Fruit fly (Drosophila melanogaster) whole organism, prepupa: Measurements from ENCODE around the gene CheB38c.

Experiments used
- CG11762 ChIP-seq: fragments of 200-800 bp; sonication (Bioruptor generic); optimal IDR thresholded peaks from 3 replicates; lab custom pipeline; 2016; ENCODE audit warnings: missing biosample characterization, missing genetic modification characterization; ENCODE audit not compliant: insufficient read depth
- CG11902 ChIP-seq: fragments of 200-800 bp; sonication (Bioruptor generic); optimal IDR thresholded peaks from 3 replicates; lab custom pipeline; 2016; ENCODE audit warnings: missing biosample characterization, missing genetic modification characterization
- CG15336 ChIP-seq: fragments of 200-800 bp; sonication (Bioruptor generic); IDR thresholded peaks from 2 replicates; pipeline ENCODE4 v1.3.6; 2022; ENCODE audit warnings: missing biosample characterization, missing genetic modification characterization
- CG1621 ChIP-seq: fragments of 200-800 bp; sonication (Bioruptor generic); optimal IDR thresholded peaks from 3 replicates; lab custom pipeline; 2018; ENCODE audit warnings: missing biosample characterization, mild to moderate bottlenecking, missing genetic modification characterization
- CG31627 ChIP-seq: fragments of 200-800 bp; sonication (Bioruptor generic); optimal IDR thresholded peaks from 3 replicates; lab custom pipeline; 2016; ENCODE audit warnings: missing biosample characterization, missing genetic modification characterization
- CG32006 ChIP-seq: fragments of 200-800 bp; sonication (Bioruptor generic); optimal IDR thresholded peaks from 3 replicates; lab custom pipeline; 2017; ENCODE audit warnings: missing biosample characterization, mild to moderate bottlenecking, missing genetic modification characterization
- CG3919 ChIP-seq: fragments of 200-800 bp; sonication (Bioruptor generic); optimal IDR thresholded peaks from 3 replicates; lab custom pipeline; 2016; ENCODE audit warnings: missing biosample characterization, missing genetic modification characterization
- CG4318 ChIP-seq: fragments of 200-800 bp; sonication (Bioruptor generic); optimal IDR thresholded peaks from 3 replicates; lab custom pipeline; 2017; ENCODE audit warnings: missing biosample characterization, mild to moderate bottlenecking, missing genetic modification characterization
- CG6163 ChIP-seq: fragments of 200-800 bp; sonication (Bioruptor generic); IDR thresholded peaks from 3 replicates; pipeline ENCODE4 v1.3.6; 2022; ENCODE audit warnings: missing biosample characterization, missing genetic modification characterization
- CG6276 ChIP-seq: fragments of 200-800 bp; sonication (Bioruptor generic); optimal IDR thresholded peaks from 2 replicates; lab custom pipeline; 2017; ENCODE audit warnings: missing biosample characterization, mild to moderate bottlenecking, missing genetic modification characterization
- CG6792 ChIP-seq: fragments of 200-800 bp; sonication (Bioruptor generic); optimal IDR thresholded peaks from 3 replicates; lab custom pipeline; 2016; ENCODE audit warnings: missing biosample characterization, missing genetic modification characterization
- CG6854 ChIP-seq: fragments of 200-800 bp; sonication (Bioruptor generic); optimal IDR thresholded peaks from 2 replicates; lab custom pipeline; 2017; ENCODE audit warnings: missing biosample characterization, mild to moderate bottlenecking, missing genetic modification characterization
- CG8119 ChIP-seq: fragments of 200-800 bp; sonication (Bioruptor generic); IDR thresholded peaks from 3 replicates; pipeline ENCODE4 v1.3.6; 2022; ENCODE audit warnings: missing biosample characterization, missing genetic modification characterization
- CG8319 ChIP-seq: fragments of 200-800 bp; sonication (Bioruptor generic); optimal IDR thresholded peaks from 3 replicates; lab custom pipeline; 2016; ENCODE audit warnings: missing biosample characterization, missing genetic modification characterization
- CG8632 ChIP-seq: fragments of 200-800 bp; sonication (Bioruptor generic); optimal IDR thresholded peaks from 3 replicates; lab custom pipeline; 2016; ENCODE audit warnings: missing biosample characterization, missing genetic modification characterization
- Eip75B ChIP-seq: fragments of 200-800 bp; sonication (Bioruptor generic); optimal IDR thresholded peaks from 3 replicates; lab custom pipeline; 2016; ENCODE audit warnings: missing biosample characterization, missing genetic modification characterization
- Eip78C ChIP-seq: fragments of 200-800 bp; sonication (Bioruptor generic); peaks from one replicate; lab custom pipeline; 2016; ENCODE audit warnings: missing biosample characterization, missing genetic modification characterization
- Ets21C ChIP-seq: fragments of 200-800 bp; sonication (Bioruptor generic); optimal IDR thresholded peaks from 3 replicates; lab custom pipeline; 2016; ENCODE audit warnings: missing biosample characterization, missing genetic modification characterization
- Gug ChIP-seq: fragments of 200-800 bp; sonication (Bioruptor generic); IDR thresholded peaks from 2 replicates; pipeline ENCODE4 v1.3.6; 2022; ENCODE audit warnings: missing biosample characterization, missing genetic modification characterization
- Hr38 ChIP-seq: sonication (Bioruptor generic); optimal IDR thresholded peaks from 2 replicates; lab custom pipeline; 2016; ENCODE audit warnings: missing biosample characterization, missing genetic modification characterization
- Hr4 ChIP-seq: fragments of 200-800 bp; sonication (Bioruptor generic); optimal IDR thresholded peaks from 3 replicates; lab custom pipeline; 2016; ENCODE audit warnings: missing biosample characterization, missing genetic modification characterization
- Lpt ChIP-seq: fragments of 200-800 bp; sonication (Bioruptor generic); optimal IDR thresholded peaks from 3 replicates; lab custom pipeline; 2016; ENCODE audit warnings: missing biosample characterization, missing genetic modification characterization
- Met ChIP-seq: fragments of 200-800 bp; sonication (Bioruptor generic); optimal IDR thresholded peaks from 3 replicates; lab custom pipeline; 2016; ENCODE audit warnings: missing biosample characterization, missing genetic modification characterization
- OdsH ChIP-seq: fragments of 200-800 bp; sonication (Bioruptor generic); optimal IDR thresholded peaks from 3 replicates; lab custom pipeline; 2016; ENCODE audit warnings: missing biosample characterization, missing genetic modification characterization
- Smox ChIP-seq: fragments of 200-800 bp; sonication (Bioruptor generic); optimal IDR thresholded peaks from 3 replicates; lab custom pipeline; 2016; ENCODE audit warnings: missing biosample characterization, missing genetic modification characterization
- Sox102F ChIP-seq: fragments of 200-800 bp; sonication (Bioruptor generic); optimal IDR thresholded peaks from 2 replicates; lab custom pipeline; 2016; ENCODE audit warnings: missing biosample characterization, mild to moderate bottlenecking, missing genetic modification characterization
- Sox14 ChIP-seq: fragments of 200-800 bp; sonication (Bioruptor generic); optimal IDR thresholded peaks from 3 replicates; lab custom pipeline; 2016; ENCODE audit warnings: missing biosample characterization, missing genetic modification characterization
- achi ChIP-seq: fragments of 200-800 bp; sonication (Bioruptor generic); optimal IDR thresholded peaks from 3 replicates; lab custom pipeline; 2016; ENCODE audit warnings: missing biosample characterization, missing genetic modification characterization
- cyc ChIP-seq: fragments of 200-800 bp; sonication (Bioruptor generic); optimal IDR thresholded peaks from 3 replicates; lab custom pipeline; 2016; ENCODE audit warnings: missing biosample characterization, missing genetic modification characterization
- dac ChIP-seq: fragments of 200-800 bp; sonication (Bioruptor generic); optimal IDR thresholded peaks from 2 replicates; lab custom pipeline; 2017; ENCODE audit warnings: missing biosample characterization, mild to moderate bottlenecking, missing genetic modification characterization
- dsx ChIP-seq: fragments of 200-800 bp; optimal IDR thresholded peaks from 3 replicates; lab custom pipeline; 2019; ENCODE audit warnings: missing biosample characterization, mild to moderate bottlenecking, missing genetic modification characterization, moderate library complexity; ENCODE audit not compliant: poor library complexity, severe bottlenecking
- eg ChIP-seq: fragments of 200-800 bp; sonication (Bioruptor generic); IDR thresholded peaks from 3 replicates; pipeline ENCODE4 v1.3.6; 2022; ENCODE audit warnings: missing biosample characterization, missing genetic modification characterization
- fd59A ChIP-seq: fragments of 200-800 bp; sonication (Bioruptor generic); optimal IDR thresholded peaks from 2 replicates; lab custom pipeline; 2017; ENCODE audit warnings: missing biosample characterization, mild to moderate bottlenecking, missing genetic modification characterization, missing genetic modification reagents
- fkh ChIP-seq: fragments of 200-800 bp; sonication (Bioruptor generic); optimal IDR thresholded peaks from 3 replicates; lab custom pipeline; 2017; ENCODE audit warnings: missing biosample characterization, mild to moderate bottlenecking, missing genetic modification characterization, moderate library complexity
- net ChIP-seq: fragments of 200-800 bp; sonication (Bioruptor generic); optimal IDR thresholded peaks from 3 replicates; lab custom pipeline; 2016; ENCODE audit warnings: missing biosample characterization, missing genetic modification characterization
- pdm3 ChIP-seq: fragments of 200-800 bp; sonication (Bioruptor generic); optimal IDR thresholded peaks from 3 replicates; lab custom pipeline; 2016; ENCODE audit warnings: missing biosample characterization, missing genetic modification characterization
- salr ChIP-seq, 2 experiments: fragments of 200-800 bp; sonication (Bioruptor generic); optimal IDR thresholded peaks; 3 replicates each; lab custom pipeline; 2016 to 2018; ENCODE audit warnings: missing biosample characterization in 2 of 2, missing genetic modification characterization in 2 of 2, mild to moderate bottlenecking in 1 of 2
- topi ChIP-seq: fragments of 200-800 bp; sonication (Bioruptor generic); optimal IDR thresholded peaks from 3 replicates; lab custom pipeline; 2016; ENCODE audit warnings: missing biosample characterization, missing genetic modification characterization

Gene CheB38c

dm6 chr2L:20852092-20852628 is 31.5 kb upstream of the CheB38c start, which contains the start of gene twit:
TSS of gene twit (plus strand) at chr2L:20852578.
- TF ChIP-seq Hr38 (GFP tag; lab: Kevin White, UChicago) (no peak), dsx (GFP tag; lab: Kevin White, UChicago) (no peak), CG11902 (no peak), cyc (GFP tag; lab: Kevin White, UChicago) (no peak), eg (GFP tag; lab: Robert Waterston, UW) (no peak), CG6854 (GFP tag; lab: Kevin White, UChicago) (no peak), CG6792 (GFP tag; lab: Kevin White, UChicago) (no peak), CG8319 (GFP tag; lab: Kevin White, UChicago) (no peak), CG8119 (GFP tag; lab: Robert Waterston, UW) (no peak), CG31627 (no peak), CG3919 (no peak)

DNA sequence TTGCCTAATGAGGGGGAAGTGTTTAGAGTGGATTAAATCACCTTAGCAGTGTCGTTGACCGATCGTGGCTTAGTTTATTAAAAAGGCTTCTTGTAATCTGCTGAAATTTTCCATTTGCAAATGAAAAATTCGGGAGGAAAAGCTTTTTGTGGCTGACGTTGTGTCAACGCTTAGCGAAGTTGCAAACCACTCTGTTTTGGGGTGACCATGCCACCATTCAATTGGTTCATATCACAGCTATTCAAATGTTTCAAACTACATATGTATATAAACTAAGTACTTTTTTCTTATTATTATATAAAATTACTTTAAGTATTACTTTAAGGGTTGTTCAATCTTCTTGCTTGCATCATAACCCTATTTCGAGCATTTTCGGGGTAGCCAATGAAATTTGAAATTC is 30.9 kb upstream of the CheB38c start:
- TF ChIP-seq Eip78C (peak; percentile 14), Sox102F (GFP tag; lab: Kevin White, UChicago) (no peak)

DNA sequence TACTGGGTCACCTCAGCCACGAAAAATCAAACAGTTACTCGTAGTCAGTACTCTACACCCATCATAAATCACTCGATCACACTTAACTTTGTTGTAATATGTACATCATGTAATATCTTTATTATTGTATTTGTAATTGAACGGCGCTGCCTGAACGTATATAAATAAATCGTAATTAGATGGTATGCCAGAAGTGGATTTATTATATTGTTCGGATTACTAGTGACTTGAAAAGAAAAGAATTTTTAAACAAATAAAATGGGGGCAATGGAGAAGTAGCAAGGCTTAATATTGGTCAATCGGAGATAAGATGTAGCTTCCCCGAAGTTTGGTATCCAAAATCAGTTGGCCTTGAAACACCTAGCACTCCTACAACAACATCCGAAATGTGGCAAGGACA is 28.3 kb upstream of the CheB38c start, which contains the start of gene CG14402:
Gene CG14402, plus strand, starts transcription at position 301 of the 400 bp plus-strand sequence.
- no peak for TF ChIP-seq Ets21C (GFP tag; lab: Kevin White, UChicago)
- TF ChIP-seq salr (GFP tag; optimal IDR thresholded peaks at IDR 0.05; lab: Kevin White, UChicago), result no peak
- no peak for TF ChIP-seq fd59A (GFP tag; lab: Kevin White, UChicago)
- no peak for TF ChIP-seq fkh (GFP tag; lab: Kevin White, UChicago)
- TF ChIP-seq Hr38 (GFP tag; lab: Kevin White, UChicago), result no peak
- no peak for TF ChIP-seq Eip75B (GFP tag; lab: Kevin White, UChicago)
- no peak for TF ChIP-seq Gug (GFP tag; lab: Robert Waterston, UW)
- TF ChIP-seq Sox14 (GFP tag; lab: Kevin White, UChicago), result no peak
- no peak for TF ChIP-seq CG11762
- TF ChIP-seq CG1621 (tag; lab: Kevin White, UChicago), result no peak
- no peak for TF ChIP-seq CG31627
- no peak for TF ChIP-seq CG6163
- TF ChIP-seq Smox (GFP tag; lab: Kevin White, UChicago), result no peak
- no peak for TF ChIP-seq Hr4 (GFP tag; lab: Kevin White, UChicago)
- no peak for TF ChIP-seq Met (GFP tag; lab: Kevin White, UChicago)

DNA sequence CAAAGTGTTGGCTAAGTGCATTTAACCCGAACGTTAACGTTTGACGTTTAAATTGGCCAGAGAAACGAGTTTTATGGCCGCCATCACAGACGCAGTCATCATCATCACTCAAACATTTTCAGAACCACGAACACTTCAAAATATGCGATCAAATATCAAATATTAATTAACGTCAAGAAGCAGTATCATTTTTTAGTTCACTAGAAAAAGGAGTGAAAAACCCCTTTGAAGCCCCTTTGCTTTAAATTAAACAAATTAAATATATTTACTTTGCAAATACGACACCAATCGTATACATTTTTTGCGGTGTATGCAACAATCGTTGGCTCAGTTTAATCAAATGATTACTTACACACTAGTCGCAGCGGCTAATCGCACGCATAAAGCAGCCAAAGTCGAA is 23.7 kb upstream of the CheB38c start:
- TF ChIP-seq eg (GFP tag; lab: Robert Waterston, UW), result peak; percentile 64
- TF ChIP-seq CG6276 (GFP tag; lab: Kevin White, UChicago), result peak; percentile 51
- TF ChIP-seq net (GFP tag; lab: Kevin White, UChicago), result peak; percentile 4
- TF ChIP-seq Eip78C, result peak; percentile 64
- no peak for TF ChIP-seq dac
- TF ChIP-seq pdm3, result peak; percentile 25
- peak in 1 of 2 experiments; percentile 57 for TF ChIP-seq salr (GFP tag; optimal IDR thresholded peaks at IDR 0.05; lab: Kevin White, UChicago)
- TF ChIP-seq CG15336 (GFP tag; lab: Robert Waterston, UW), result peak; percentile 59
- TF ChIP-seq topi (GFP tag; lab: Kevin White, UChicago), result no peak
- TF ChIP-seq Lpt, result peak; percentile 11
- TF ChIP-seq achi (GFP tag; lab: Kevin White, UChicago), result peak; percentile 15
- TF ChIP-seq CG8119 (GFP tag; lab: Robert Waterston, UW), result peak; percentile 51; the same call in 2 of the 3 replicates
- peak; percentile 25 for TF ChIP-seq OdsH (GFP tag; lab: Kevin White, UChicago)
- peak; percentile 28 for TF ChIP-seq CG4318 (GFP tag; lab: Kevin White, UChicago)
- peak; percentile 69 for TF ChIP-seq Hr4 (GFP tag; lab: Kevin White, UChicago)
- no peak for TF ChIP-seq fkh (GFP tag; lab: Kevin White, UChicago)
- TF ChIP-seq CG8632 (GFP tag; lab: Kevin White, UChicago), result no peak
- peak; percentile 72 for TF ChIP-seq CG32006
